Fruit fly (Drosophila melanogaster): ENCODE results near the gene AlaRS-m.

DNA sequence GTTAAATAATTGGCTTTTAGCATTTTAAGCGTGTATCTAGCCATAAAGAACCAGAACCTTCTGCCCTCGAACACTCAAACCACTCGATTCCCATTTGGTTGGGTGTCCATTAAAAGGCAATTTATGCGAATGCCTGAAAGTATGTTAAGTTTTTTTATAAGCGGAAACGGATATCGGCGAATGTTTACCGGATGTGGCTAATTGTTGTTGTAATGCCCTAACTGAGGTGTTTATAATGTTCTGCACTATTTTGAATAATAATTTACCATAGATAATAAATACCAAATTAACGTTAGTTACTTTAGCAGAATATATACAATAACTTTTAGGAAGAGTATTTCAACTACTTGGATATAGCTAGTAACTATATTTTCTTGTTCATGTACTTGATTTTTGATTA is 49.2 kb upstream of the AlaRS-m start:
- no peak for TF ChIP-seq pan (optimal IDR thresholded peaks at IDR 0.05)
- TF ChIP-seq usp (GFP tag; optimal IDR thresholded peaks at IDR 0.05), result no peak
- TF ChIP-seq psq (optimal IDR thresholded peaks at IDR 0.05), result no peak
- TF ChIP-seq Dll (optimal IDR thresholded peaks at IDR 0.05), result no peak
